Worm (Caenorhabditis elegans): ENCODE results near the gene srbc-71.

The srbc-71 gene

ce11 chrIV:4177560-4177959 lies 48.2 kb downstream of the srbc-71 start:
- TF ChIP-seq tbx-11 (GFP tag; IDR thresholded peaks at IDR 0.05), result no peak
- no peak for TF ChIP-seq hnd-1 (tag; optimal IDR thresholded peaks at IDR 0.05)
- no peak for TF ChIP-seq hmbx-1 (tag; optimal IDR thresholded peaks at IDR 0.05)
- no peak for TF ChIP-seq F13C5.2 (tag; optimal IDR thresholded peaks at IDR 0.05)
- TF ChIP-seq aly-1 (tag; optimal IDR thresholded peaks at IDR 0.05), result no peak
- no peak for TF ChIP-seq ets-7 (tag; optimal IDR thresholded peaks at IDR 0.05)
- TF ChIP-seq tra-4 (tag; optimal IDR thresholded peaks at IDR 0.05), result no peak
- no peak for TF ChIP-seq sea-1 (GFP tag; conservative IDR thresholded peaks at IDR 0.05)
- TF ChIP-seq flt-1 (GFP tag; IDR thresholded peaks at IDR 0.05), result no peak
- TF ChIP-seq ceh-13 (GFP tag; optimal IDR thresholded peaks at IDR 0.05), result no peak

- TF ChIP-seq tbx-11 (GFP tag; IDR thresholded peaks at IDR 0.05) (no peak), tra-4 (tag; optimal IDR thresholded peaks at IDR 0.05) (no peak), scrt-1 (GFP tag; IDR thresholded peaks at IDR 0.05) (no peak), hmg-4 (GFP tag; optimal IDR thresholded peaks at IDR 0.05) (no peak), F13C5.2 (tag; optimal IDR thresholded peaks at IDR 0.05) (no peak), aly-1 (tag; optimal IDR thresholded peaks at IDR 0.05) (no peak), ceh-36 (tag; optimal IDR thresholded peaks at IDR 0.05) (no peak), ama-1 (optimal IDR thresholded peaks at IDR 0.05) (no peak), sea-1 (GFP tag; conservative IDR thresholded peaks at IDR 0.05) (no peak), pes-1 (GFP tag; IDR thresholded peaks at IDR 0.05) (no peak)
Measured at ce11 chrIV:4176659-4177058, 49.1 kb downstream of the srbc-71 start.

ce11 chrIV:4176088-4176487 lies 49.7 kb downstream of the srbc-71 start, which contains the start of gene dnj-15:
Gene dnj-15, plus strand, starts transcription at chrIV:4176388.
- TF ChIP-seq hnd-1 (tag; optimal IDR thresholded peaks at IDR 0.05) (no peak), tbx-11 (GFP tag; IDR thresholded peaks at IDR 0.05) (no peak), sea-1 (GFP tag; conservative IDR thresholded peaks at IDR 0.05) (no peak), B0310.2 (tag; optimal IDR thresholded peaks at IDR 0.05) (no peak), ceh-13 (GFP tag; optimal IDR thresholded peaks at IDR 0.05) (no peak), aly-1 (tag; optimal IDR thresholded peaks at IDR 0.05) (no peak), ceh-36 (tag; optimal IDR thresholded peaks at IDR 0.05) (no peak)
